Fruit fly (Drosophila melanogaster) whole organism, embryonic: Measurements from ENCODE around the gene CG4230.
A peak's percentile ranks its signal among the peaks of the same experiment; 100 is the strongest.

Experiments used
- Adf1 ChIP-seq: fragments of 200-800 bp; sonication (Bioruptor generic); IDR thresholded peaks from 2 replicates; pipeline ENCODE4 v1.3.6; 2022; ENCODE audit warnings: missing biosample characterization, missing genetic modification characterization
- Atf-2 ChIP-seq: fragments of 200-800 bp; sonication (Bioruptor generic); optimal IDR thresholded peaks from 2 replicates; lab custom pipeline; 2016; ENCODE audit warnings: missing biosample characterization, missing genetic modification characterization
- C15 ChIP-seq: fragments of 200-800 bp; sonication (Bioruptor generic); IDR thresholded peaks from 3 replicates; pipeline ENCODE4 v1.3.6; 2022; ENCODE audit warnings: missing biosample characterization, missing genetic modification characterization
- CG10209 ChIP-seq: fragments of 200-800 bp; sonication (Bioruptor generic); optimal IDR thresholded peaks from 3 replicates; lab custom pipeline; 2017; ENCODE audit warnings: missing biosample characterization, mild to moderate bottlenecking, missing genetic modification characterization, missing genetic modification reagents
- CG11723 ChIP-seq: fragments of 200-800 bp; sonication (Bioruptor generic); optimal IDR thresholded peaks from 2 replicates; lab custom pipeline; 2017; ENCODE audit warnings: missing biosample characterization, mild to moderate bottlenecking, missing genetic modification characterization
- CG13123 ChIP-seq: fragments of 200-800 bp; sonication (Bioruptor generic); optimal IDR thresholded peaks from 2 replicates; lab custom pipeline; 2016; ENCODE audit warnings: missing biosample characterization, missing genetic modification characterization
- CG13424 ChIP-seq: fragments of 200-800 bp; sonication (Bioruptor generic); optimal IDR thresholded peaks from 2 replicates; lab custom pipeline; 2019; ENCODE audit warnings: missing biosample characterization, mild to moderate bottlenecking, missing genetic modification characterization, moderate library complexity
- CG14860 ChIP-seq: fragments of 200-800 bp; sonication (Bioruptor generic); IDR thresholded peaks from 3 replicates; pipeline ENCODE4 v1.3.6; 2022; ENCODE audit warnings: missing biosample characterization, missing genetic modification characterization; ENCODE audit not compliant: partially characterized antibody
- CG15269 ChIP-seq: fragments of 200-800 bp; sonication (Bioruptor generic); optimal IDR thresholded peaks from 2 replicates; lab custom pipeline; 2018; ENCODE audit warnings: missing biosample characterization, mild to moderate bottlenecking, missing genetic modification characterization, moderate library complexity
- CG17186 ChIP-seq: fragments of 200-800 bp; sonication (Bioruptor generic); optimal IDR thresholded peaks from 3 replicates; lab custom pipeline; 2017; ENCODE audit warnings: missing biosample characterization, missing genetic modification reagents, missing genetic modification characterization
- CG17385 ChIP-seq: fragments of 200-800 bp; sonication (Bioruptor generic); optimal IDR thresholded peaks from 3 replicates; lab custom pipeline; 2018; ENCODE audit warnings: missing biosample characterization, mild to moderate bottlenecking, missing genetic modification characterization
- CG1792 ChIP-seq: fragments of 200-800 bp; sonication (Bioruptor generic); optimal IDR thresholded peaks from 2 replicates; lab custom pipeline; 2016; ENCODE audit warnings: missing biosample characterization, missing genetic modification characterization
- CG18476 ChIP-seq: fragments of 200-800 bp; sonication (Bioruptor generic); optimal IDR thresholded peaks from 2 replicates; lab custom pipeline; 2016; ENCODE audit warnings: missing biosample characterization, mild to moderate bottlenecking, missing genetic modification characterization
- CG2129 ChIP-seq: fragments of 200-800 bp; sonication (Bioruptor generic); IDR thresholded peaks from 2 replicates; pipeline ENCODE4 v1.3.6; 2022; ENCODE audit warnings: missing biosample characterization, missing genetic modification characterization; ENCODE audit not compliant: partially characterized antibody
- CG2875 ChIP-seq: fragments of 200-800 bp; sonication (Bioruptor generic); optimal IDR thresholded peaks from 2 replicates; lab custom pipeline; 2017; ENCODE audit warnings: missing biosample characterization, mild to moderate bottlenecking, missing genetic modification characterization, missing genetic modification reagents
- CG3726 ChIP-seq: fragments of 200-800 bp; sonication (Bioruptor generic); IDR thresholded peaks from 3 replicates; pipeline ENCODE4, ENCODE4 v1.3.6; 2022; ENCODE audit warnings: missing biosample characterization, missing genetic modification characterization
- CG42726 ChIP-seq: fragments of 200-800 bp; sonication (Bioruptor generic); IDR thresholded peaks from 2 replicates; pipeline ENCODE4 v1.3.6; 2022; ENCODE audit warnings: missing biosample characterization, missing genetic modification characterization; ENCODE audit not compliant: partially characterized antibody
- CG5180 ChIP-seq: fragments of 200-800 bp; sonication (Bioruptor generic); optimal IDR thresholded peaks from 3 replicates; lab custom pipeline; 2017; ENCODE audit warnings: missing biosample characterization, missing genetic modification characterization, mild to moderate bottlenecking, moderate library complexity, missing genetic modification reagents
- CG7963 ChIP-seq: fragments of 200-800 bp; sonication (Bioruptor generic); IDR thresholded peaks from 3 replicates; pipeline ENCODE4 v1.3.6; 2022; ENCODE audit warnings: missing biosample characterization, missing genetic modification characterization; ENCODE audit not compliant: partially characterized antibody
- CG8290 ChIP-seq, 3 experiments: fragments of 200-800 bp; sonication (Bioruptor generic); optimal IDR thresholded peaks; 2 replicates each; lab custom pipeline; 2016 to 2019; ENCODE audit warnings: missing biosample characterization in 3 of 3, missing genetic modification characterization in 3 of 3, mild to moderate bottlenecking in 2 of 3, moderate library complexity in 1 of 3
- CG9609 ChIP-seq: fragments of 200-800 bp; sonication (Bioruptor generic); optimal IDR thresholded peaks from 3 replicates; lab custom pipeline; 2016; ENCODE audit warnings: missing biosample characterization, missing genetic modification characterization
- CG9932 ChIP-seq: fragments of 200-800 bp; sonication (Bioruptor generic); IDR thresholded peaks from 2 replicates; pipeline ENCODE4 v1.3.6; 2022; ENCODE audit warnings: missing biosample characterization, missing genetic modification characterization
- CHES-1-like ChIP-seq: fragments of 200-800 bp; sonication (Bioruptor generic); optimal IDR thresholded peaks from 2 replicates; lab custom pipeline; 2016; ENCODE audit warnings: missing biosample characterization, missing genetic modification characterization
- H15 ChIP-seq: fragments of 200-800 bp; sonication (Bioruptor generic); IDR thresholded peaks from 3 replicates; pipeline ENCODE4 v1.3.6; 2022; ENCODE audit warnings: missing biosample characterization, missing genetic modification characterization
- HLH4C ChIP-seq: fragments of 200-800 bp; sonication (Bioruptor generic); IDR thresholded peaks from 3 replicates; pipeline ENCODE4 v1.3.6; 2022; ENCODE audit warnings: missing biosample characterization, missing genetic modification characterization; ENCODE audit not compliant: partially characterized antibody
- Lpt ChIP-seq: fragments of >200 bp; optimal IDR thresholded peaks from 2 replicates; lab custom pipeline; 2018; ENCODE audit warnings: missing biosample characterization, missing genetic modification characterization
- MESR4 ChIP-seq: fragments of 200-800 bp; sonication (Bioruptor generic); optimal IDR thresholded peaks from 2 replicates; lab custom pipeline; 2018; ENCODE audit warnings: missing biosample characterization, mild to moderate bottlenecking, missing genetic modification characterization, moderate library complexity
- Myb ChIP-seq: fragments of 200-800 bp; sonication (Bioruptor generic); optimal IDR thresholded peaks from 2 replicates; lab custom pipeline; 2016; ENCODE audit warnings: missing biosample characterization, missing genetic modification characterization
- NK7.1 ChIP-seq: fragments of 200-800 bp; sonication (Bioruptor generic); optimal IDR thresholded peaks from 3 replicates; lab custom pipeline; 2016; ENCODE audit warnings: missing biosample characterization, missing genetic modification characterization
- Nf-YB ChIP-seq: fragments of 200-800 bp; sonication (Bioruptor generic); optimal IDR thresholded peaks from 3 replicates; lab custom pipeline; 2019; ENCODE audit warnings: missing biosample characterization, mild to moderate bottlenecking, missing genetic modification characterization, moderate library complexity
- Pdp1 ChIP-seq, 2 experiments: fragments of 200-800 bp; sonication (Bioruptor generic); optimal IDR thresholded peaks; 3 replicates each; lab custom pipeline; 2016; ENCODE audit warnings: missing biosample characterization in 2 of 2, missing genetic modification characterization in 2 of 2, mild to moderate bottlenecking in 1 of 2, moderate library complexity in 1 of 2
- Ptx1 ChIP-seq: fragments of 200-800 bp; sonication (Bioruptor generic); IDR thresholded peaks from 2 replicates; pipeline ENCODE4 v1.3.6; 2022; ENCODE audit warnings: missing biosample characterization, missing genetic modification characterization
- Sry-δ ChIP-seq: fragments of 200-800 bp; sonication (Bioruptor generic); optimal IDR thresholded peaks from 2 replicates; lab custom pipeline; 2016; ENCODE audit warnings: missing biosample characterization, missing genetic modification characterization
- Stat92E ChIP-seq, 3 experiments: fragments of >200 bp in 2 of 3; fragments of 200-800 bp in 1 of 3; sonication (Bioruptor generic) in 1 of 3; optimal IDR thresholded peaks; 2 replicates each; lab custom pipeline; 2017 to 2019; ENCODE audit warnings: missing biosample characterization in 3 of 3, missing genetic modification characterization in 3 of 3, mild to moderate bottlenecking in 1 of 3, moderate library complexity in 1 of 3
- Vsx1 ChIP-seq: fragments of 200-800 bp; sonication (Bioruptor generic); optimal IDR thresholded peaks from 2 replicates; lab custom pipeline; 2017; ENCODE audit warnings: missing biosample characterization, mild to moderate bottlenecking, missing genetic modification characterization, missing genetic modification reagents
- ash1 ChIP-seq: fragments of 200-800 bp; sonication (Bioruptor generic); optimal IDR thresholded peaks from 2 replicates; lab custom pipeline; 2018; ENCODE audit warnings: missing biosample characterization, mild to moderate bottlenecking, missing genetic modification characterization
- ato ChIP-seq: fragments of 200-800 bp; sonication (Bioruptor generic); IDR thresholded peaks from 2 replicates; pipeline ENCODE4 v1.3.6; 2022; ENCODE audit warnings: missing biosample characterization, missing genetic modification characterization; ENCODE audit not compliant: partially characterized antibody
- bcd ChIP-seq: fragments of 200-800 bp; sonication (Bioruptor generic); optimal IDR thresholded peaks from 2 replicates; lab custom pipeline; 2017; ENCODE audit warnings: missing biosample characterization, mild to moderate bottlenecking, missing genetic modification characterization
- caup ChIP-seq: fragments of 200-800 bp; sonication (Bioruptor generic); optimal IDR thresholded peaks from 3 replicates; lab custom pipeline; 2017; ENCODE audit warnings: missing biosample characterization, mild to moderate bottlenecking, missing genetic modification characterization, moderate library complexity; ENCODE audit not compliant: severe bottlenecking
- emc ChIP-seq: fragments of 200-800 bp; sonication (Bioruptor generic); optimal IDR thresholded peaks from 2 replicates; lab custom pipeline; 2016; ENCODE audit warnings: missing biosample characterization, missing genetic modification characterization
- gfzf ChIP-seq: fragments of 200-800 bp; sonication (Bioruptor generic); optimal IDR thresholded peaks from 2 replicates; lab custom pipeline; 2016; ENCODE audit warnings: missing biosample characterization, mild to moderate bottlenecking, missing genetic modification characterization, moderate library complexity
- jing ChIP-seq: fragments of 200-800 bp; sonication (Bioruptor generic); optimal IDR thresholded peaks from 2 replicates; lab custom pipeline; 2018; ENCODE audit warnings: missing biosample characterization, mild to moderate bottlenecking, missing genetic modification characterization
- lilli ChIP-seq: fragments of 200-800 bp; sonication (Bioruptor generic); optimal IDR thresholded peaks from 3 replicates; lab custom pipeline; 2016; ENCODE audit warnings: missing biosample characterization, missing genetic modification characterization
- pfk ChIP-seq: fragments of 200-800 bp; sonication (Bioruptor generic); optimal IDR thresholded peaks from 2 replicates; lab custom pipeline; 2018; ENCODE audit warnings: missing biosample characterization, mild to moderate bottlenecking, missing genetic modification characterization, moderate library complexity
- seq ChIP-seq: fragments of 200-800 bp; sonication (Bioruptor generic); IDR thresholded peaks from 2 replicates; pipeline ENCODE4 v1.3.6; 2022; ENCODE audit warnings: missing biosample characterization, missing genetic modification characterization
- tup ChIP-seq: fragments of 200-800 bp; sonication (Bioruptor generic); optimal IDR thresholded peaks from 2 replicates; lab custom pipeline; 2016; ENCODE audit warnings: missing biosample characterization, mild to moderate bottlenecking, missing genetic modification characterization, moderate library complexity
- wor ChIP-seq: fragments of 200-800 bp; sonication (Bioruptor generic); IDR thresholded peaks from 2 replicates; pipeline ENCODE4 v1.3.6; 2022; ENCODE audit warnings: missing biosample characterization, missing genetic modification characterization
- zen2 ChIP-seq: fragments of 200-800 bp; sonication (Bioruptor generic); IDR thresholded peaks from 3 replicates; pipeline ENCODE4 v1.3.6; 2022; ENCODE audit warnings: missing biosample characterization, missing genetic modification characterization; ENCODE audit not compliant: partially characterized antibody

Gene CG4230

dm6 chr2L:5093772-5094350 lies 2.2 kb upstream of the CG4230 start, which contains the start of gene CG5828 (continued):
- TF ChIP-seq CG5180 (GFP tag; lab: Kevin White, UChicago) (no peak), HLH4C (GFP tag; lab: Robert Waterston, UW) (peak; percentile 70), CG2129 (peak; percentile 30; the same call in 1 of the 2 replicates), Vsx1 (GFP tag; lab: Kevin White, UChicago) (no peak), Stat92E (GFP tag; optimal IDR thresholded peaks at IDR 0.05; lab: Kevin White, UChicago) (no peak), zen2 (GFP tag; lab: Robert Waterston, UW) (peak; percentile 44; the same call in 1 of the 3 replicates), caup (GFP tag; lab: Kevin White, UChicago) (no peak), emc (no peak), CG3726 (GFP tag; lab: Robert Waterston, UW) (no peak), CG15269 (tag; lab: Kevin White, UChicago) (no peak), CG9609 (GFP tag; lab: Kevin White, UChicago) (no peak), CG14860 (GFP tag; lab: Robert Waterston, UW) (no peak; the same call in 2 of the 3 replicates), CG13123 (GFP tag; lab: Kevin White, UChicago) (no peak), Myb (GFP tag; lab: Kevin White, UChicago) (peak; percentile 45), Pdp1 (GFP tag; optimal IDR thresholded peaks at IDR 0.05; lab: Kevin White, UChicago) (no peak), CG17385 (GFP tag; lab: Kevin White, UChicago) (no peak), wor (GFP tag; lab: Robert Waterston, UW) (no peak), CG2875 (GFP tag; lab: Kevin White, UChicago) (no peak), CG11723 (GFP tag; lab: Kevin White, UChicago) (no peak), Atf-2 (GFP tag; lab: Kevin White, UChicago) (no peak), CG18476 (GFP tag; lab: Kevin White, UChicago) (no peak), CG42726 (GFP tag; lab: Robert Waterston, UW) (peak; percentile 49; the same call in 1 of the 2 replicates), C15 (GFP tag; lab: Robert Waterston, UW) (no peak), CG9932 (no peak), lilli (no peak), seq (GFP tag; lab: Robert Waterston, UW) (no peak), CG7963 (GFP tag; lab: Robert Waterston, UW) (peak; percentile 70), jing (GFP tag; lab: Kevin White, UChicago) (no peak), CG8290 (GFP tag; optimal IDR thresholded peaks at IDR 0.05; lab: Kevin White, UChicago) (no peak), CG8290 (tag; optimal IDR thresholded peaks at IDR 0.05; lab: Kevin White, UChicago) (no peak), Sry-δ (GFP tag; lab: Kevin White, UChicago) (peak; percentile 13), CG10209 (no peak), NK7.1 (GFP tag; lab: Kevin White, UChicago) (no peak), CG17186 (GFP tag; lab: Kevin White, UChicago) (no peak), CHES-1-like (GFP tag; lab: Kevin White, UChicago) (no peak), H15 (GFP tag; lab: Robert Waterston, UW) (no peak), Adf1 (GFP tag; lab: Robert Waterston, UW) (no peak), ato (0 out of 2 replicates have a peak, but pooled peaks have one; percentile 13), gfzf (GFP tag; lab: Kevin White, UChicago) (peak; percentile 61), bcd (GFP tag; lab: Kevin White, UChicago) (no peak), ash1 (no peak), Lpt (GFP tag; lab: Kevin White, UChicago) (no peak), pfk (no peak), Nf-YB (GFP tag; lab: Kevin White, UChicago) (no peak), CG13424 (tag; lab: Kevin White, UChicago) (no peak), tup (GFP tag; lab: Kevin White, UChicago) (no peak), MESR4 (GFP tag; lab: Kevin White, UChicago) (peak; percentile 79), CG1792 (GFP tag; lab: Kevin White, UChicago) (no peak), Ptx1 (GFP tag; lab: Robert Waterston, UW) (no peak)
